Fruit fly (Drosophila melanogaster) S2 (cell line): ENCODE measurements around the gene Papst2.

Experiments
- CG8478 ChIP-seq: fragments of >200 bp; optimal IDR thresholded peaks from 2 replicates; lab custom pipeline; 2018
- CTCF ChIP-seq, 2 experiments: fragments of >200 bp; optimal IDR thresholded peaks; 2 replicates each; lab custom pipeline; 2018

The Papst2 gene

DNA sequence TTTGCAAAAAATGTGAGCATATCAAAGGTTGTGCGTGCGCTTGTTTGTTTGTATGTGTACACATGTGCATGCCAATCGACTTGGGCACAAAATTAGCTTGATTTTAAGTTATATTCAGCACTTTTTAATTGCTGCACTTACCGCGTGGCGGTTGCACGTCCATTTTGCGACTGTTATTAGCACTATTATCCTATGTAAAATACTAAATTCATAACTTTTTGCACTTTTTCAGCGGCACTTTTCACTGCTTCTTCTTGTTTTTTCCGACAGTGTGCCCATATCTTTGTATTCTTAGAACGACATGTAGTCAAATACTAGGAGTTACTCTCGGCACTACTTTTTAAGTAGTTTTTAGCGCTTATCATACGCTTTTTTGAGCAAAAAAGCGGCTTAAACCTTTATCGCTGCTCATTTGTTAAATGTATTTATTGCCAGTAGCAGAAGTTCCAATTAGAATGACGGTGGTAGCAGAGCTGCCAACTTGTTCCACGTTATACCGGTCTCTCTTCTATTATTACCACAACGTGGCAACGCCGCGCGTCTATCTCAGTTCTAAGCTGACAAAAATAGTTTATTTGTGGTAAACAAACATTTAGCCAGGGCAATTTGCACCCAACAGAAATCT lies at the start of gene Papst2, which contains the start of gene scaf6:
Gene Papst2, plus strand, starts transcription at position 501 of the 625 bp plus-strand sequence.
Gene scaf6, minus strand, starts transcription at position 278 of the 625 bp plus-strand sequence.
- peak; percentile 1 to 14 for TF ChIP-seq CTCF (optimal IDR thresholded peaks at IDR 0.05; lab: Kevin White, UChicago)
- TF ChIP-seq CG8478 (lab: Kevin White, UChicago) = no peak

DNA sequence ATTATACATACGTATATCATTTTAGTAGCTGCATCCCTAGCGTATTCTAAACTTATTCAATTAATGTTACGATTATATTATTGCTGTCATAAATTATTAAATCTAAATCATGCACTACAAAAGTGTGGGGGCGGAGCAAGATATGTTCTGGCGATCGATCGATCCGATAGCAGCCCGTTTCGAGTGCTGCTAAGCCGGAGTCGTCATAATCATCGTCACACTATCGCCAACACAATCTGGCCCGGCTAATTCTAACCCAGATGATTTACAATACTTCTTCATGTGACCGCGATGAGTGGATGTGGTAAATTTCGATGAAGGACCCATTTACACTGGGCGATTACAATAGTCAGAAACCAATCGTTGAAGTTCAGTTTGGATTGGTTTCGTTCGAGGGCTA lies 47.8 kb upstream of the Papst2 start:
- no peak for TF ChIP-seq CG8478 (lab: Kevin White, UChicago)
- no peak for TF ChIP-seq CTCF (optimal IDR thresholded peaks at IDR 0.05; lab: Kevin White, UChicago)

DNA sequence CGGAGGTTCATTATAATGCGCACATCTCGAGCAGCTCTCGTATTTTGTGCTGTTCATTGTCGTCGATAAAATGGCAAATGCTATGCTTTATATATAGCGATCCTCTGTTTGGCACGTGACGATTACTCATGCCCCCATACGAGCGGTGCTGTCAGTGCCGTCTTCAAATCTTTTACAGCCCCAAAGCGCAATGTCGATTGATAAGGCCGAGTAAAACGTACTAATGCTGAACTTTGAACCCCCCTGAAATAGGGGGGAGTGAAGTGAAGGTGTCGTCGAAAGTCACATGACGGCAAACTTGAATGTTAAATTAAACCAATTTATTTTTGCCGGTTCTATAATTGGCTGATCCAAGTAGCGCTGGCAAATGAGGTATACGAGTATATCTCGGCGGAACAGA lies 42.3 kb upstream of the Papst2 start:
- TF ChIP-seq CTCF (optimal IDR thresholded peaks at IDR 0.05; lab: Kevin White, UChicago) (no peak), CG8478 (lab: Kevin White, UChicago) (no peak)

DNA sequence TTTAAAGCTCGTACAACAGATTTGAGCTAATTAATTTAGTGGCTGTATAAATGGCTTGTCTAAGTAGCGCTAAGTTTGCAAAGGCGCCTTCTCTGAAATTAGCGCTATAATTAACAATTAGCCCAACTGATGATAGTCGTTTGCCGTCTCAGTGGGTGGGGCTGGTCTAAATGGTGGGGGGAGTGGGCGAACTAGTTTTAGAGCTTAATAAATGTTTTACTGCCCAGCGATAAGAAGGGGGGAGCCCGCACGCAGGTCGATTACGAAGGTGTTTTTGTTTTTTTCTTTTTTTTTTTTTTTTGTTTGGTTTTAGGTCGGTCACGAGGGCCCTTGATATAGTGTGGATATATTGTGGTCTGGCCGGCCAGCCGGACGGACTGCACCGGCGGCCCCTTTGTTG lies 41.5 kb upstream of the Papst2 start:
- no peak for TF ChIP-seq CTCF (optimal IDR thresholded peaks at IDR 0.05; lab: Kevin White, UChicago)

DNA sequence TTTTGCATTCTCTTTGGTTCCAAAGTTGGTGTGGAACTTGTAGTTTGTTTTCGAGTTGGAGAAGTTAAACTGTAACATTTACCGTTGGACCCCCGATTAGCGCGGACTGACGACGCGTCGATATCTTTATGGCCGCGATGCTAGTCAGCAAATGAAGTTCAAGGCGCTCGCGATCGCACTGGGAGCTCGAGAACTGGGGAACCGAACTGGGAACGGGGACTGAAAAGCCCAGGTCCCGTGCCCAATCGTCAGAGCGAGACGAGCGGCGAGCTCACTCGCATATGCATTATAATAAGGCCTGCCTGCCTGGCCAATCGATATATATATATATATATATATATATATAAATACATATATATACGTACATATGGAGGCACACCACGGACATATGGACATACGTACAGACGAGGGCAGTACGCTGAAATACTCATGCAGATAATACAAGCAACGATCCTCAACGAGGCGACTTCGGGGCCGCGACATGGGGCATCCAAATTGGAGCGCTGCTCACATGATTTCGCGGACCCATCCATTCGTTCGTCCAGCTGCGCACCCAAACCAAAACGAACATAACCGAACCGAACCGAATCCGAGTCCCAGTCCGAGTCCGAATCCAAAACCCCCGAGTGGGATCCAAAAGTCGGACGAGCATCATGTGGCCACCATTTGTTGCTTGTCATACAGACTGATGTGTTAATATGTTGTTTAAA lies 40.3 kb upstream of the Papst2 start:
- TF ChIP-seq CTCF (optimal IDR thresholded peaks at IDR 0.05; lab: Kevin White, UChicago) (no peak), CG8478 (lab: Kevin White, UChicago) (no peak)

- TF ChIP-seq CG8478 (lab: Kevin White, UChicago) (no peak), CTCF (optimal IDR thresholded peaks at IDR 0.05; lab: Kevin White, UChicago) (no peak)
Measured at dm6 chr3L:17003251-17004171, 39.1 kb upstream of the Papst2 start.

DNA sequence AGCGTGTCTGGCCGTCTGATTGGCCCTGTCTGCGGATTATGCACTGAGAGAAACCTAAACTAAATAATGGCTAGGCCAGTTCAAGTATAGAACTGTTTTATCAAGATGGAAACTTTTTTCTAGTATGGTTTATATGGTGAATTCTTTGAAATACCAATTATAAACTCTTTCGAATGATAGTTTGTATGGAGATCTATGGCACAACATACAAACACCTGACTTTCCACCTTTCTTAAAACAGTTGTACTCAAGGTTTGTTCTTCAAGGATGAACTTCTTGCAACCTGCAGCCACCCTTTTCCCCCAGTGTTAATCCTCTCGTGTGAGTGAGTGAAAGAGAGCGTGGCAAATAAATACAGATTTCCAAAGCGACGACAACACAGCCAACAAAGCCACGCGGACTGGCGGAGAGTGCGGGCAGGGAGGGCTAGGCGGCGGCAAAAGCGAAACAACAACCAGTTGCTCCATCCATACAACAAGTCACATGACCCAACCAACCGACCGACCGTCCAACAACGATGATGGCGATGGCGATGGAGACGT lies 38.3 kb upstream of the Papst2 start:
- TF ChIP-seq CG8478 (lab: Kevin White, UChicago) (no peak), CTCF (optimal IDR thresholded peaks at IDR 0.05; lab: Kevin White, UChicago) (no peak)

DNA sequence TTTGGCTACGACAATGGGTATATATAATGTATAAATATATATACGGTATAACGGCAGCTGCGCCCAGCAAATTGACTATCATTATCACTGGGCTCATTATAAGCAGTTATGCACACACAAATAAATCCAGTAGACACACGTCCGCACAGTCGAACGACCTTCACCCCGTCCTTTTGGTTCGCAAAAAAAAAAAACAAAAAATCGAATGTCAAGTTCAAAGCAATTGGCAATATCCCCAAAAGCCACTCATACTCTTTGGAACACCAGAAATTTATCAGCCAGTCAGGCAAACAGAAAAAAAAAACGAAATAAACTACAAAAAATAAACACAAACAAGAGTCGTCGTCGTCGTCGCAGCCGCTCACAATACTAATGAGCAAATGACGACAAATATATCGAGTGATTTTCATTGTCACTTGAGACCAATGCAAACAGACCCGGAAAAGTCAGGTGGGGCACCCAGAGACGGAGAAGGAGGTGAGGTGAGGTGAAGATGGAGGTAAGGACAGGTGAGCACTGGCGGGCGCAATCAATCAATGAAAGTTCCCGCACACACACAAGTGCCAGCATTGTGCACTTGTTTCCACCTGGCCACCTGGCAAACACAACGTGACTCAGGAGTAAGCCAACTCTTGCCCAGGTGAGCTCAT lies 37.7 kb upstream of the Papst2 start:
- TF ChIP-seq CG8478 (lab: Kevin White, UChicago) (no peak), CTCF (optimal IDR thresholded peaks at IDR 0.05; lab: Kevin White, UChicago) (no peak)

DNA sequence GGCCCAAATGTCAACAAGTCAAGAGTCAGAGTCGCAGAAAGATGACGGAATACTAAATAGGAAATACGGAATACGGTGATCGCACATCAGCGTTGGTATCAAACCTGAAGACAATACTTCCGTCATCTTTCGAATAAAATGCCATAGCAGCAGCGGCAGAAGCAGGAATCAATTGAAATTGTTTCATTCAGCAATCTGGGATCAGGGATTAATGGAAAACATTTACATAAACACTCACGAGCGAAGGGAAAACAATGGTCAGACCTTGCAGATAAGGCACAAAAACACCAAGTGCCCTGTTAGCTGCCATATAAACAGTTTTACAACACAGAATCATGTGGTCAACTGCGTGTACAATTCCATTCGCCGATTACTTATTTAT lies 37.2 kb upstream of the Papst2 start:
- TF ChIP-seq CTCF (optimal IDR thresholded peaks at IDR 0.05; lab: Kevin White, UChicago) = no peak
- TF ChIP-seq CG8478 (lab: Kevin White, UChicago) = no peak

DNA sequence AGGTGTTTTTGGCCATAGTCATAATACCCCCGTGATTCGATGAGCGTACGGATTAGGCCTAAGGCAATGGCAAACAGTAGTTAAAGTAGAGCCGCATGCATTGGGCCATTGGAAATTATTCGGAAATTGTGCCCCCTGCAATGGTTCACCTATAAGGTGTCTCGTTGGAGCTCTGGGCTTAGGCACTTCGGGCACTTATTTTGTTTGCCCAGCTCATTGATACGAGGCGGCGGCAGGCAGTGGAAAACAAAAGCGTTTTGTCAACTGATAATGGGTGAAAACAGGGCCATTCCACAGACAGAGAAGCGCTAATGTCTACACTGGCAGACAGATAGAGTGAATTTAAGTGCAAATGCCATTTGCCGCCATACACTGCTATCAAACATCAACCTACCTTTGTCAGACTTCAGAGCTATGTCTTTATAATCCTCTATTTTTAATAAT lies 36.3 kb upstream of the Papst2 start:
- no peak for TF ChIP-seq CTCF (optimal IDR thresholded peaks at IDR 0.05; lab: Kevin White, UChicago)
- no peak for TF ChIP-seq CG8478 (lab: Kevin White, UChicago)

DNA sequence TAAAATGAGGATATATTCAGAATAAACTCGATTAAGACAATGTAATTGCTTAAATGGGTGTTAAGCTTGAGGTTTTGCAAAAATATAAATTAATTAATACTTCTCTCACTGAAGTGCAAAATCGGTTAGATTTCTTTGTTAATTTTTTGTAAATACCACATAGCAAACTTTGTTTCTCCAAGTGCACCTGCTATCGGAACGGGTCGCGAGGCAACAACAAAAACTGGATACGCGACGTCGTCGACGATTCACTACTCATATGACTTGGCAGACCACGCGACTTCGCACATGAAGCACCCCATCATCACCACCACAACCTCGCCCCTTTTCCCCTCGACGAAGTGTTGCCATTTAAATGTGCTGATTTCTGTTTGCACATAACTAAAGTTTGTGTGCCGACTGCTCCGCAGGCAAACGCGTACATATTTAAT lies 35.5 kb upstream of the Papst2 start:
- TF ChIP-seq CG8478 (lab: Kevin White, UChicago) (no peak), CTCF (optimal IDR thresholded peaks at IDR 0.05; lab: Kevin White, UChicago) (no peak)

- TF ChIP-seq CG8478 (lab: Kevin White, UChicago) (no peak), CTCF (optimal IDR thresholded peaks at IDR 0.05; lab: Kevin White, UChicago) (no peak)
Measured at dm6 chr3L:17007496-17007895, 35.1 kb upstream of the Papst2 start.

DNA sequence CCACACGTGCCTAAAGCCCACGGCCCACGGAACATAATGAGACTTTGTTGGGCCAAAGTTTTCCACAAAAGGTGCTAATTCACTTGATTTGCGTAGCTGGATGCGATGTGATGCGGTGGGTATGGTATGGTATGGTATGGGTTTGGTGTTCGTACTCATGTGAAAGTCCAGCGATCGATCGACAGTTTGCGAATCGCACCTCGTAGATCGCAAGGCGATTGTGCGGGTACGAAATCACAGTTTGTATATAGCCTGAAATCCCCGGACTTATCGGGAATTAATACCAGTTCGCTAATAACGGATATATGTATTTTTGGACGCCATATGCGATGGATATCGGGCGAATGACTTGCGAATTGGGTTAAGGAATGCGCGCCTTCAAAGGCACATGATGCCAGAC lies 34.7 kb upstream of the Papst2 start:
- TF ChIP-seq CTCF (optimal IDR thresholded peaks at IDR 0.05; lab: Kevin White, UChicago) = no peak
- TF ChIP-seq CG8478 (lab: Kevin White, UChicago) = no peak

DNA sequence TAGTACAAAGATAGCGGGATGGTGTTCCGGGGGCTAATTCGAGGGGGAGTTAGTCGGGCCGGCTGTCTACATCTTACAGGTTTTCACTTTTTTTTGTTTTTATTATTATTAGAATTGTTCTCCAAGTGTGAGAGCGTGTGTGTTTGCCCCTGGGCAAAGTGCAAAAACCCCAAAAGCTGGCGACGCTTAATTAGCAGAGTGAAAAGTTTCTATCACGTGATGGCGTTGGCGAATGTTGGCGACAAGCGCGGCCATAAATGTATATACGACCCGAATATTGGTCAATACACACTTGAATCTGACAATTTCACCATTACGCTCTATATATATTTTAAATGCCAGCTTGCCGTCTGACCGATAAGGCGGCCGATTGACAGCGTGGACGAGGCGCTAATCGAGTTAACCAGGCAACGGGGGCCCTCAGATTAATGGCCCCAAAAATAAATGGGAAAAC lies 33.7 kb upstream of the Papst2 start:
- no peak for TF ChIP-seq CG8478 (lab: Kevin White, UChicago)
- TF ChIP-seq CTCF (optimal IDR thresholded peaks at IDR 0.05; lab: Kevin White, UChicago) = no peak
